Fruit fly (Drosophila melanogaster): ENCODE data around the gene beat-VII.

beat-VII gene

DNA sequence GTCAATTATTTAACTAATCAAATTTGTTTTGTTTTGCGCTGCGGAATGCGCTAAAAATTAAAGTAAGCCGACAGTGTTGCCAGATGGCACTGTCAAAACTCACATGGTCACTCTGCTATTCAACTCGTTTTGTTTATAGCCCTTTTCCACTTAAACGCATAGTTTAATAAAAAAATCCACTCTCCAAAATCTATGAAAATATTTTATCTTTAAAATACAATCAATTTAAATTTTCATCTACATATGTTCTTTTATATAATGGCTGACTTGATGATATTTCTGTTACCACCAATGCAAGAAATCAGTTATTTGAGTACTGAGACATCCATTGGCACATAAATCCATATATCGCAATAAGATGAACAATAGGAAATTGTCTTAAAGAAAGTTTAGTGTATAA is 35.5 kb upstream of the beat-VII start, which contains the start of gene CG6425 (continued):
- TF ChIP-seq Awh (GFP tag; IDR thresholded peaks at IDR 0.05) (no peak), gcm (GFP tag; optimal IDR thresholded peaks at IDR 0.05) (no peak), Camta (GFP tag; optimal IDR thresholded peaks at IDR 0.05) (no peak), CG4404 (GFP tag; IDR thresholded peaks at IDR 0.05) (0 out of 2 replicates have a peak, but pooled peaks have one; percentile 13), Blimp-1 (GFP tag; optimal IDR thresholded peaks at IDR 0.05) (no peak), CG4617 (GFP tag; optimal IDR thresholded peaks at IDR 0.05; ENCODE audit: borderline replicate concordance) (peak; percentile 1), CG13424 (tag; optimal IDR thresholded peaks at IDR 0.05) (peak; percentile 33), CG18764 (GFP tag; optimal IDR thresholded peaks at IDR 0.05) (no peak), az2 (GFP tag; optimal IDR thresholded peaks at IDR 0.05) (peak; percentile 3), Sin3A (optimal IDR thresholded peaks at IDR 0.05) (no peak), dmrt99B (tag; optimal IDR thresholded peaks at IDR 0.05) (no peak), danr (GFP tag; IDR thresholded peaks at IDR 0.05) (no peak), gce (GFP tag; IDR thresholded peaks at IDR 0.05) (no peak), CG1024 (GFP tag; IDR thresholded peaks at IDR 0.05) (peak; percentile 52; the same call in 1 of the 2 replicates), CG30020 (tag; optimal IDR thresholded peaks at IDR 0.05) (peak; percentile 89), NC2α (GFP tag; optimal IDR thresholded peaks at IDR 0.05) (no peak), CG14014 (GFP tag; IDR thresholded peaks at IDR 0.05) (0 out of 2 replicates have a peak, but pooled peaks have one; percentile 36), ase (GFP tag; IDR thresholded peaks at IDR 0.05) (0 out of 3 replicates have a peak, but pooled peaks have one; percentile 7), Oaz (GFP tag; IDR thresholded peaks at IDR 0.05) (no peak), ac (GFP tag; optimal IDR thresholded peaks at IDR 0.05) (no peak), CG2889 (GFP tag; IDR thresholded peaks at IDR 0.05) (no peak), CG17361 (GFP tag; IDR thresholded peaks at IDR 0.05) (peak; percentile 56; the same call in 2 of the 3 replicates), CG34376 (GFP tag; optimal IDR thresholded peaks at IDR 0.05) (no peak), CG9727 (GFP tag; optimal IDR thresholded peaks at IDR 0.05) (no peak), Elba2 (GFP tag; optimal IDR thresholded peaks at IDR 0.05) (peak; percentile 89), so (GFP tag; IDR thresholded peaks at IDR 0.05) (no peak), Dref (GFP tag; IDR thresholded peaks at IDR 0.05) (peak; percentile 44), CG18599 (GFP tag; optimal IDR thresholded peaks at IDR 0.05) (no peak), CG9817 (tag; optimal IDR thresholded peaks at IDR 0.05) (peak; percentile 50), CG17186 (GFP tag; optimal IDR thresholded peaks at IDR 0.05) (no peak), CG10267 (tag; optimal IDR thresholded peaks at IDR 0.05) (peak; percentile 16), unc-4 (GFP tag; IDR thresholded peaks at IDR 0.05; ENCODE audit: partially characterized antibody) (no peak), CG12236 (GFP tag; optimal IDR thresholded peaks at IDR 0.05) (no peak), MESR4 (GFP tag; optimal IDR thresholded peaks at IDR 0.05) (no peak), sd (tag; optimal IDR thresholded peaks at IDR 0.05) (peak; percentile 60), CG15696 (tag; optimal IDR thresholded peaks at IDR 0.05) (peak; percentile 14), wdn (GFP tag; IDR thresholded peaks at IDR 0.05) (peak; percentile 39; the same call in 1 of the 2 replicates), HLH3B (GFP tag; IDR thresholded peaks at IDR 0.05) (peak; percentile 12; the same call in 1 of the 2 replicates), mam (GFP tag; optimal IDR thresholded peaks at IDR 0.05) (peak; percentile 15), Hr3 (GFP tag; optimal IDR thresholded peaks at IDR 0.05) (peak; percentile 14), zen (tag; optimal IDR thresholded peaks at IDR 0.05) (no peak), CG9215 (GFP tag; IDR thresholded peaks at IDR 0.05) (no peak), p53 (GFP tag; optimal IDR thresholded peaks at IDR 0.05) (no peak), C15 (GFP tag; IDR thresholded peaks at IDR 0.05) (no peak), sna (GFP tag; IDR thresholded peaks at IDR 0.05; ENCODE audit: partially characterized antibody) (no peak), CG32532 (GFP tag; IDR thresholded peaks at IDR 0.05) (no peak), mld (GFP tag; IDR thresholded peaks at IDR 0.05; ENCODE audit: partially characterized antibody) (no peak), kah (GFP tag; optimal IDR thresholded peaks at IDR 0.05) (no peak), Usf (GFP tag; optimal IDR thresholded peaks at IDR 0.05) (no peak), dysf (GFP tag; IDR thresholded peaks at IDR 0.05) (peak; percentile 61; the same call in 2 of the 3 replicates), lilli (GFP tag; optimal IDR thresholded peaks at IDR 0.05) (peak; percentile 38), sima (GFP tag; optimal IDR thresholded peaks at IDR 0.05) (no peak)
